Worm (Caenorhabditis elegans): ENCODE results near the gene stip-1.

Gene stip-1

DNA sequence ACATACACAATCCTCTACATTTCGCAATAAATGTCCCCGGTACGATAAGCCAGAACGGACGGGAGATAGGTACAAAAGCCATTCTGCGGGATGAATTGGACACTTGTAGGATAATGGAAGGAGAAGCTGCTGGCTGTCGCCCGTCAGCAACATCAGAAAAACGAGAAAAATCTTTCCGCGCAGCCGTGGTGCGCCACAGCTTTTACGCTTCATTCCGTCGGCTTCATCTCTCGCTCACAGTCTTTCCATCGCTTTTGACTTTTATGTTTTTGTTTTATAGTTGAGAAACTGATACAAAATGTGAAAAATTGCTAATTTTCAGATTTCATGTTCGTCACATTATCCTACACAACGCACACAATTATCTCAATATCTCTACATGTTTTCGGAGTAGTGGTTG is 3.7 kb downstream of the stip-1 start, which contains the start of gene C07E3.10:
C07E3.10 (plus strand) TSS at position 301 of the 400 bp plus-strand sequence.
- TF ChIP-seq Y105C5A.15 (GFP tag; IDR thresholded peaks at IDR 0.05) (no peak), ceh-32 (tag; optimal IDR thresholded peaks at IDR 0.05; ENCODE audit: poor library complexity) (no peak), ceh-62 (tag; optimal IDR thresholded peaks at IDR 0.05) (no peak), T26A8.4 (GFP tag; IDR thresholded peaks at IDR 0.05) (no peak), nhr-76 (tag; optimal IDR thresholded peaks at IDR 0.05) (no peak), ces-1 (GFP tag; optimal IDR thresholded peaks at IDR 0.05) (no peak), lin-29 (GFP tag; IDR thresholded peaks at IDR 0.05) (no peak), pha-4 (GFP tag; IDR thresholded peaks at IDR 0.05) (no peak), pha-4 (tag; optimal IDR thresholded peaks at IDR 0.05) (no peak), php-3 (GFP tag; IDR thresholded peaks at IDR 0.05) (no peak)

DNA sequence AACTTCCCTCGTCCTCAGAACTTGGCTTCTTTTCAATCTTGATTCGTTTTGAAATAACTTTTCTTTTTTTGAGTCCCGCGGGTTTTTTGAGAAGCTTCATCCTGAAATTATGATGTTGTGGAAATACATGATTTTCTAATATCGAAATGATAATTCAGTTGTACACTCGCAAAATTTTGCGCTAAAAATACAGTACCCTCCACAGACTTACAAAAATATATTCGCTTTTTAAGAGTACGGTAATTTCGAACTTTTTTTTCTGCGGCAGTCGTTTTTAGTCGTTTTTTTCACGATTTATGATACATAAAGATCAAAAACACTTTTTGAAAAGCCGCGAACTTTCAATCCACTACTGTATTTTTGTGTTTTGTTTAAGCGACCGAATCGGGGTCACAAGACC is 4.8 kb downstream of the stip-1 start, which contains the start of gene pro-2:
pro-2 (minus strand) TSS at position 101 of the 400 bp plus-strand sequence.
- TF ChIP-seq dmd-6 (GFP tag; IDR thresholded peaks at IDR 0.05): no peak
- TF ChIP-seq aly-2 (tag; optimal IDR thresholded peaks at IDR 0.05): no peak

DNA sequence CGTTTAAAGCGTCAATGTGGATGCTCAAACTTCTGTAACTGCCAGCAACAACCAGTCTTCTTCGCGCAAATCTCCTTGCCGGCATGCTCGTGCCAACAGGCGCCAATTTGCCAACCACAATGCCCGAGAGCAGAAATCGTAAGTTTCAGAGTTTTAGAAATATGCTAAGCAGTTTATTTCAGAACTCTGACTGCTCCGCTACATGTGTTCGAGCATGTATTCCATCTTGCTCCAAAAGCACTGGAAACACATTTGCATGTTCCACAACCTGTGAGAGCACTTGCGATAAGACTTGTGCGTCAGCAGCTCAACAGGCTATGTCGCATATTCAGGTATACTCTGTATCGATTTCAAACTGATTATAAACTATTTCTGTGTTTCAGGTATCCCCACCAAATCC is 20.1 kb downstream of the stip-1 start:
- TF ChIP-seq ctbp-1 (GFP tag; IDR thresholded peaks at IDR 0.05) (no peak), aha-1 (tag) (peak; percentile 92)

DNA sequence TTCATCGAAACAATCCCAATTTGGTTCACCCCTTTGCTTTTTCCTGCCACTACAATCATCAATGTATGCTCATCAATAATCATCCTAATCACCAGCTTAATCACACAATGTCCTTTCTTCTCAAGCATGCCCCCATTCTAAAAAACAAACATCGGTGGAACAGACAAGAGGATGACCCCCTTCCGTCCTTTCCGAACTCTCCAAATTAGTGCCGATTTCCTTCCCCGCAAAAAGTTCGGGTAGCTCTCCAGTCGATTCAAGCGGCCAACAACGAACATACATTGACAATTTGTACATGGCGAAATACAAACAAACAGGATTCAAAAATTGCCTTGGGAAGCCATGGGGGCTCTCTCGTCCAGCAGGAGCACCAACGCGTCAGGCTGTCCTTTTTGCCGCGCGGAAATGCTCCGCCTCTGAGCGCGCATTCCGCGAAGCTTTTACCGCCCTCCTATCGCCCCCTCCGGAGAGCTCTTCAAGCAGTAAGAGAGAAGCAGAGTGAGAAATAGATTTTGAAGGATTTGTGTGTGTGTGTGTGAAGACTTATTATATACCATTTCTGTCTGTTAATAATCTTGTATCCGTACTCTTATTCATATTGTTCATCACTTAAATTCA is 24.1 kb downstream of the stip-1 start, which contains the start of gene appg-1:
appg-1 (plus strand) TSS at position 427 of the 618 bp plus-strand sequence.
- TF ChIP-seq ZK337.2 (GFP tag; IDR thresholded peaks at IDR 0.05): no peak
- TF ChIP-seq hlh-30 (tag; optimal IDR thresholded peaks at IDR 0.05; ENCODE audit: insufficient read depth): no peak
- TF ChIP-seq hmg-1.1 (GFP tag; IDR thresholded peaks at IDR 0.05): no peak
- no peak for TF ChIP-seq lin-38 (GFP tag; IDR thresholded peaks at IDR 0.05)
- TF ChIP-seq aly-2 (tag; optimal IDR thresholded peaks at IDR 0.05): no peak
- TF ChIP-seq lin-1 (GFP tag; IDR thresholded peaks at IDR 0.05): no peak
- TF ChIP-seq F26F4.8 (GFP tag; conservative IDR thresholded peaks at IDR 0.05): 0 out of 2 replicates have a peak, but pooled peaks have one; percentile 5
- no peak for TF ChIP-seq daf-12 (tag; optimal IDR thresholded peaks at IDR 0.05)
- TF ChIP-seq D1046.2 (GFP tag; IDR thresholded peaks at IDR 0.05): no peak
- no peak for TF ChIP-seq ama-1 (optimal IDR thresholded peaks at IDR 0.05)
- no peak for TF ChIP-seq unc-39 (tag; optimal IDR thresholded peaks at IDR 0.05)
- no peak for TF ChIP-seq attf-4 (tag; optimal IDR thresholded peaks at IDR 0.05)
- TF ChIP-seq ztf-11 (tag; optimal IDR thresholded peaks at IDR 0.05): no peak
- TF ChIP-seq ZK546.5 (tag; optimal IDR thresholded peaks at IDR 0.05): no peak
- no peak for TF ChIP-seq lir-3 (tag; optimal IDR thresholded peaks at IDR 0.05)
- 0 out of 2 replicates have a peak, but pooled peaks have one; percentile 34 for TF ChIP-seq dmd-8 (GFP tag; IDR thresholded peaks at IDR 0.05)
- no peak for TF ChIP-seq mes-2 (tag; optimal IDR thresholded peaks at IDR 0.05; ENCODE audit: poor library complexity, severe bottlenecking)
- peak; percentile 86 for TF ChIP-seq set-16 (GFP tag; IDR thresholded peaks at IDR 0.05)
- no peak for TF ChIP-seq madf-5 (GFP tag; IDR thresholded peaks at IDR 0.05)
- peak; percentile 3 for TF ChIP-seq spr-3 (GFP tag; optimal IDR thresholded peaks at IDR 0.05)
- TF ChIP-seq madf-9 (GFP tag; conservative IDR thresholded peaks at IDR 0.05): 0 out of 2 replicates have a peak, but pooled peaks have one; percentile 6
- TF ChIP-seq jun-1 (tag; optimal IDR thresholded peaks at IDR 0.05): no peak
- TF ChIP-seq ceh-32 (tag; optimal IDR thresholded peaks at IDR 0.05; ENCODE audit: poor library complexity): no peak
- no peak for TF ChIP-seq tra-1 (GFP tag; IDR thresholded peaks at IDR 0.05)
- TF ChIP-seq mdl-1 (tag; optimal IDR thresholded peaks at IDR 0.05): no peak
- no peak for TF ChIP-seq daf-8 (GFP tag; IDR thresholded peaks at IDR 0.05)
- no peak for TF ChIP-seq nhr-41 (GFP tag; IDR thresholded peaks at IDR 0.05)
- TF ChIP-seq aha-1 (tag): peak; percentile 91
- TF ChIP-seq ztf-7 (tag; optimal IDR thresholded peaks at IDR 0.05): no peak
- no peak for TF ChIP-seq nhr-48 (tag; optimal IDR thresholded peaks at IDR 0.05)
- no peak for TF ChIP-seq mdt-29 (GFP tag; IDR thresholded peaks at IDR 0.05)
- TF ChIP-seq nhr-111 (GFP tag; optimal IDR thresholded peaks at IDR 0.05): no peak

Measured in whole organism, L4 larva.